Worm (Caenorhabditis elegans) whole organism, L2 larva: Measurements from ENCODE around the gene acp-3.

ENCODE experiments used
- C34F6.9 ChIP-seq: fragments of 150-350 bp; optimal IDR thresholded peaks from 2 replicates; lab custom pipeline; 2014; ENCODE audit warnings: missing biosample characterization, missing genetic modification characterization
- F13H6.1 ChIP-seq: sonication (generic microtip); optimal IDR thresholded peaks from 2 replicates; lab custom pipeline; 2016; ENCODE audit warnings: missing genetic modification characterization, missing compliant biosample characterization
- Y55F3AM.14 ChIP-seq: fragments of 200-800 bp; sonication (Bioruptor generic); optimal IDR thresholded peaks from 2 replicates; lab custom pipeline; 2018; ENCODE audit warnings: mild to moderate bottlenecking, missing genetic modification characterization, missing compliant biosample characterization
- ZK546.5 ChIP-seq: sonication (generic microtip); optimal IDR thresholded peaks from 2 replicates; lab custom pipeline; 2017; ENCODE audit warnings: missing biosample characterization, missing genetic modification characterization
- alr-1 ChIP-seq: fragments of 150-350 bp; optimal IDR thresholded peaks from 2 replicates; lab custom pipeline; 2014; ENCODE audit warnings: missing biosample characterization, missing genetic modification characterization
- aly-2 ChIP-seq: fragments of 150-350 bp; optimal IDR thresholded peaks from 2 replicates; lab custom pipeline; 2014; ENCODE audit warnings: missing biosample characterization, missing genetic modification characterization
- blmp-1 ChIP-seq: sonication (generic microtip); optimal IDR thresholded peaks from 2 replicates; lab custom pipeline; 2017; ENCODE audit warnings: missing genetic modification characterization, mild to moderate bottlenecking, missing compliant biosample characterization, antibody characterized with exemption, moderate library complexity; ENCODE audit not compliant: insufficient read depth
- ceh-16 ChIP-seq: fragments of 150-350 bp; optimal IDR thresholded peaks from 2 replicates; lab custom pipeline; 2014; ENCODE audit warnings: missing biosample characterization, missing genetic modification characterization
- ceh-82 ChIP-seq: fragments of 150-350 bp; optimal IDR thresholded peaks from 2 replicates; lab custom pipeline; 2014; ENCODE audit warnings: missing biosample characterization, missing genetic modification characterization
- crh-2 ChIP-seq: sonication (generic microtip); optimal IDR thresholded peaks from 2 replicates; lab custom pipeline; 2017; ENCODE audit warnings: missing biosample characterization, missing genetic modification characterization
- fos-1 ChIP-seq: fragments of 150-350 bp; optimal IDR thresholded peaks from 2 replicates; lab custom pipeline; 2014; ENCODE audit warnings: missing biosample characterization, missing genetic modification characterization
- gmeb-1 ChIP-seq: fragments of 150-350 bp; optimal IDR thresholded peaks from 2 replicates; lab custom pipeline; 2014; ENCODE audit warnings: missing biosample characterization, missing genetic modification characterization
- lsy-2 ChIP-seq, 2 experiments: fragments of 150-350 bp in 1 of 2; sonication (generic microtip) in 1 of 2; optimal IDR thresholded peaks; 2 replicates each; lab custom pipeline; 2014 to 2017; ENCODE audit warnings: missing biosample characterization in 2 of 2, missing genetic modification characterization in 2 of 2
- mab-5 ChIP-seq: fragments of 150-350 bp; optimal IDR thresholded peaks from 2 replicates; lab custom pipeline; 2014; ENCODE audit warnings: missing biosample characterization, missing genetic modification characterization
- mbf-1 ChIP-seq: sonication (generic microtip); optimal IDR thresholded peaks from 2 replicates; lab custom pipeline; 2017; ENCODE audit warnings: missing biosample characterization, missing genetic modification characterization
- nhr-10 ChIP-seq: sonication (generic microtip); optimal IDR thresholded peaks from 2 replicates; lab custom pipeline; 2017; ENCODE audit warnings: missing biosample characterization, missing genetic modification characterization
- nhr-11 ChIP-seq: fragments of 150-350 bp; optimal IDR thresholded peaks from 2 replicates; lab custom pipeline; 2014; ENCODE audit warnings: missing biosample characterization, missing genetic modification characterization
- nhr-129 ChIP-seq: fragments of 150-350 bp; optimal IDR thresholded peaks from 2 replicates; lab custom pipeline; 2014; ENCODE audit warnings: missing biosample characterization, missing genetic modification characterization
- nhr-237 ChIP-seq: fragments of 150-350 bp; optimal IDR thresholded peaks from 2 replicates; lab custom pipeline; 2014; ENCODE audit warnings: missing biosample characterization, missing genetic modification characterization
- nhr-25 ChIP-seq: fragments of 150-350 bp; sonication (generic microtip); optimal IDR thresholded peaks from 3 replicates; lab custom pipeline; 2014; ENCODE audit warnings: missing biosample characterization, missing genetic modification characterization
- peb-1 ChIP-seq: fragments of 150-350 bp; optimal IDR thresholded peaks from 2 replicates; lab custom pipeline; 2014; ENCODE audit warnings: missing biosample characterization, missing genetic modification characterization
- sem-4 ChIP-seq: fragments of 150-350 bp; optimal IDR thresholded peaks from 2 replicates; lab custom pipeline; 2014; ENCODE audit warnings: missing biosample characterization, missing genetic modification reagents, missing genetic modification characterization
- skn-1 ChIP-seq: sonication (generic microtip); optimal IDR thresholded peaks from 2 replicates; lab custom pipeline; 2017; ENCODE audit warnings: missing biosample characterization, missing genetic modification characterization
- sma-3 ChIP-seq: sonication (generic microtip); optimal IDR thresholded peaks from 2 replicates; lab custom pipeline; 2016; ENCODE audit warnings: missing genetic modification reagents, missing genetic modification characterization, missing compliant biosample characterization
- sma-9 ChIP-seq, 2 experiments: fragments of 150-350 bp in 1 of 2; sonication (generic microtip) in 1 of 2; optimal IDR thresholded peaks; 2 replicates each; lab custom pipeline; 2014 to 2016; ENCODE audit warnings: missing genetic modification characterization in 2 of 2, mild to moderate bottlenecking in 1 of 2, missing biosample characterization in 1 of 2, missing compliant biosample characterization in 1 of 2, missing genetic modification reagents in 1 of 2, moderate library complexity in 1 of 2
- snpc-4 ChIP-seq: fragments of 150-350 bp; optimal IDR thresholded peaks from 2 replicates; lab custom pipeline; 2014; ENCODE audit warnings: missing biosample characterization, missing genetic modification characterization
- unc-55 ChIP-seq: fragments of 150-350 bp; sonication (generic microtip); optimal IDR thresholded peaks from 3 replicates; lab custom pipeline; 2014; ENCODE audit warnings: missing biosample characterization, missing genetic modification reagents, missing genetic modification characterization
- unc-62 ChIP-seq: fragments of 150-350 bp; optimal IDR thresholded peaks from 2 replicates; lab custom pipeline; 2014; ENCODE audit warnings: missing biosample characterization, missing genetic modification reagents, missing genetic modification characterization
- zag-1 ChIP-seq: fragments of 150-350 bp; optimal IDR thresholded peaks from 2 replicates; lab custom pipeline; 2014; ENCODE audit warnings: missing biosample characterization, missing genetic modification characterization
- ztf-1 ChIP-seq: fragments of 200-800 bp; sonication (Bioruptor generic); conservative IDR thresholded peaks from 2 replicates; pipeline ENCODE4 v1.3.6; 2022; ENCODE audit warnings: missing genetic modification characterization, missing compliant biosample characterization
- ztf-11 ChIP-seq: sonication (generic microtip); optimal IDR thresholded peaks from 2 replicates; lab custom pipeline; 2017; ENCODE audit warnings: missing biosample characterization, missing genetic modification characterization

acp-3 gene

DNA sequence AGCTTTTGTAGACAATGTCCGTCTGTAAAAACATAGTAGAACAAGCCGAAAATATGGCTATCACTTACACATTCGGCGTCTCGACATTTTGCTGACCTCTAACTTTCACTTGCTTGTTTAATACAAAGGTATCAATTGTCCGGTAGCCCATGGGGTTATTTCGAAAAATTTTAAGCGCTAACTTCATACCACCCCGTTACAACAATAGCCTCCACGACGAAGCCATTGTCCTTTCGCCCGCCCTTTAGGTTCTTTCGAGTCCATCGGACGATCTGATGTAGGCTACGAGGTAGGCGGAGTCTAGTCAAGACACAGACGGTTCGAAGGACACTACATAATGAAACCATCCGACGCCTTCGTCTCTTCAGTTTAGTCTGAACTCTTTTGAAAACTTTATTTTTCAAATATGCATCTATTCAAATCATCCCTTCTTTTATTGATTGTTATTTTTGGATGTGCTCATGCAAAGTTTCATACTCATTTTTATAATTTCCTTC, 1.9 kb upstream of the acp-3 start, which contains the start of gene lips-10:
Gene lips-10 (plus strand): TSS at position 378 of the 497 bp plus-strand sequence.
- TF ChIP-seq blmp-1 (tag; lab: Kevin White, UChicago) (peak; percentile 82), ztf-11 (no peak), unc-55 (no peak), nhr-25 (peak; percentile 46), F13H6.1 (tag; lab: Kevin White, UChicago) (no peak)

DNA sequence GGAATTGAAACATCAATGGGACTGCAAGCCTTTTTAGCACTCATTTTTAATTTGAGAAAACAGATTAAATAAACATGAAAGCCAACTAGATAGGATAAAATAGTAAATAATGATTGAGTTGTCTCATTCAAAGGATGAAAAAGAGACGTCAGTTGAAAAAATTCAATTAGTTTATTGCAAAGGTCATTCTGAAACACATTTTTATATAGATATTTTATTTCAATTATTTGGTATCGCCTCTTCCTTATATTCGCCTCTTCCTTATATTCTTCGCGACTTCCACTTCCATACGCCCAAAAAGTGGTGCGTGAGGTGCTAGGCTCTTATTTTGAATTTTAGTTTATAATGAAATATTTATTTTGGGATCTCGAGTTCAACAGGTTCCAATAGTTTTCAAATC, 1.9 kb downstream of the acp-3 start, which contains the start of gene acp-4:
Gene acp-4 (minus strand): TSS at position 101 of the 400 bp plus-strand sequence.
- TF ChIP-seq unc-55 (no peak), F13H6.1 (tag; lab: Kevin White, UChicago) (no peak)
- TF ChIP-seq, all 48 proteins: peak for 0

DNA sequence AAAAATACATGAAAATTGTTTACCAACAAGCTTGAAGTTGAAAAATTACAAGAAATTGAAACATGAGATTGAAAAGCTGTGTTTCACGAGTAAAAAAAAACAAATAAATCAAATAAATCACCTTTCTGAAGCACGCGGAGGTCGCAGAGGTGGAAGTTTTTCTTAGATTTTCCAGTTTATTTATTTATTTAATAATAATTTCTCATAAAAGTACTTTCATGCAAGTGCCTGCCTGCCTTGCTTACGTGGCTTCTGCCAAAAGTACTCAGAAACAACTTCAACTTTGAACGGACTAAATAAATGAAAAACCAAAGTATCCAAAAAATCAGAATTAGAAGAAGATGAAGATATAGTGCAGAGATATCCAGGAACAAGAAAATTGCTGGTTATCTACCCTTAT, 5.0 kb downstream of the acp-3 start, which contains the start of gene acp-2:
Gene acp-2 (minus strand): TSS at position 101 of the 400 bp plus-strand sequence.
- no peak for TF ChIP-seq C34F6.9 (tag; lab: Kevin White, UChicago)
- TF ChIP-seq aly-2 (tag; lab: Kevin White, UChicago), result no peak
- no peak for TF ChIP-seq ZK546.5
- TF ChIP-seq ztf-11, result no peak
- no peak for TF ChIP-seq ztf-1 (GFP tag; lab: Robert Waterston, UW)
- TF ChIP-seq sem-4 (tag; lab: Kevin White, UChicago), result no peak
- TF ChIP-seq ceh-82 (tag; lab: Kevin White, UChicago), result no peak
- no peak for TF ChIP-seq nhr-129 (tag; lab: Kevin White, UChicago)
- TF ChIP-seq peb-1 (tag; lab: Kevin White, UChicago), result no peak
- TF ChIP-seq gmeb-1 (tag; lab: Kevin White, UChicago), result no peak
- no peak for TF ChIP-seq nhr-237 (tag; lab: Kevin White, UChicago)
- TF ChIP-seq alr-1 (tag; lab: Kevin White, UChicago), result no peak
- TF ChIP-seq nhr-10, result no peak
- TF ChIP-seq mbf-1 (tag; lab: Kevin White, UChicago), result no peak
- TF ChIP-seq nhr-25, result no peak

ce11 chrII:8428947-8429919, 7.7 kb downstream of the acp-3 start:
- no peak for TF ChIP-seq fos-1 (tag; lab: Kevin White, UChicago)
- TF ChIP-seq crh-2 (tag; lab: Kevin White, UChicago), result peak; percentile 39
- no peak for TF ChIP-seq ceh-16 (tag; lab: Kevin White, UChicago)
- TF ChIP-seq sma-3 (GFP tag; lab: Kevin White, UChicago), result peak; percentile 1
- peak; percentile 37 for TF ChIP-seq nhr-129 (tag; lab: Kevin White, UChicago)
- no peak for TF ChIP-seq sma-9 (GFP tag; optimal IDR thresholded peaks at IDR 0.05; lab: Kevin White, UChicago)
- TF ChIP-seq sma-9 (tag; optimal IDR thresholded peaks at IDR 0.05; lab: Kevin White, UChicago), result no peak
- peak; percentile 45 for TF ChIP-seq unc-55
- peak; percentile 26 for TF ChIP-seq C34F6.9 (tag; lab: Kevin White, UChicago)
- TF ChIP-seq F13H6.1 (tag; lab: Kevin White, UChicago), result no peak
- no peak for TF ChIP-seq zag-1
- TF ChIP-seq nhr-11 (tag; lab: Kevin White, UChicago), result no peak
- TF ChIP-seq lsy-2 (tag; optimal IDR thresholded peaks at IDR 0.05; lab: Kevin White, UChicago), result peak in 1 of 2 experiments; percentile 60

DNA sequence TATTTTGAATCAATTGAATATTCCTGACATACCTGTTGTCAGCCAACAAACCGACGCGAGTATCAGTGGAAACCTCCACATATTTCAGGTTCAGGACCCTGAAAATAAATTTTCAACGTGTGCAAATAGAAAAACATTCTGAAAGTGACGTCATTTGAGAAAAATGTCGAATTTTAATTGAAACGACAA, 8.3 kb downstream of the acp-3 start, which contains the start of gene F14E5.2:
Gene F14E5.2 (minus strand): TSS at position 101 of the 189 bp plus-strand sequence.
- TF ChIP-seq aly-2 (tag; lab: Kevin White, UChicago), result no peak
- no peak for TF ChIP-seq mbf-1 (tag; lab: Kevin White, UChicago)
- no peak for TF ChIP-seq peb-1 (tag; lab: Kevin White, UChicago)
- no peak for TF ChIP-seq ZK546.5
- TF ChIP-seq skn-1 (tag; lab: Kevin White, UChicago), result no peak
- TF ChIP-seq unc-62 (GFP tag; lab: Kevin White, UChicago), result no peak
- no peak for TF ChIP-seq crh-2 (tag; lab: Kevin White, UChicago)
- TF ChIP-seq ztf-1 (GFP tag; lab: Robert Waterston, UW), result no peak
- no peak for TF ChIP-seq ceh-16 (tag; lab: Kevin White, UChicago)
- no peak for TF ChIP-seq mab-5 (tag; lab: Kevin White, UChicago)
- no peak for TF ChIP-seq zag-1
- no peak for TF ChIP-seq snpc-4
- TF ChIP-seq Y55F3AM.14 (GFP tag; lab: Kevin White, UChicago), result no peak
